Fruit fly (Drosophila melanogaster) whole organism, adult: ENCODE measurements around the gene Ube4A.

ENCODE experiments used
- CG11617 ChIP-seq: fragments of 200-800 bp; sonication (Bioruptor generic); optimal IDR thresholded peaks from 2 replicates; lab custom pipeline; 2017; ENCODE audit warnings: mild to moderate bottlenecking, missing biosample characterization, missing genetic modification reagents, missing genetic modification characterization
- CG12768 ChIP-seq: fragments of 200-800 bp; sonication (Bioruptor generic); optimal IDR thresholded peaks from 2 replicates; lab custom pipeline; 2017; ENCODE audit warnings: missing biosample characterization, missing genetic modification characterization, mild to moderate bottlenecking, moderate library complexity, missing genetic modification reagents
- CG14711 ChIP-seq: fragments of 200-800 bp; sonication (Bioruptor generic); optimal IDR thresholded peaks from 2 replicates; lab custom pipeline; 2018; ENCODE audit warnings: missing biosample characterization, mild to moderate bottlenecking, missing genetic modification characterization, moderate library complexity
- CG1620 ChIP-seq: fragments of 200-800 bp; sonication (Bioruptor generic); optimal IDR thresholded peaks from 2 replicates; lab custom pipeline; 2016; ENCODE audit warnings: missing biosample characterization, missing genetic modification characterization
- CG33017 ChIP-seq: fragments of 200-800 bp; sonication (Bioruptor generic); optimal IDR thresholded peaks from 2 replicates; lab custom pipeline; 2018; ENCODE audit warnings: missing biosample characterization, mild to moderate bottlenecking, missing genetic modification characterization, moderate library complexity
- CG5204 ChIP-seq: fragments of 200-800 bp; sonication (Bioruptor generic); optimal IDR thresholded peaks from 2 replicates; lab custom pipeline; 2016; ENCODE audit warnings: missing biosample characterization, missing genetic modification characterization
- CG7045 ChIP-seq: fragments of 200-800 bp; sonication (Bioruptor generic); optimal IDR thresholded peaks from 2 replicates; lab custom pipeline; 2017; ENCODE audit warnings: missing biosample characterization, mild to moderate bottlenecking, missing genetic modification characterization
- CG7101 ChIP-seq: fragments of 200-800 bp; sonication (Bioruptor generic); optimal IDR thresholded peaks from 2 replicates; lab custom pipeline; 2018; ENCODE audit warnings: missing biosample characterization, mild to moderate bottlenecking, missing genetic modification characterization, moderate library complexity
- Clk ChIP-seq: fragments of 200-800 bp; sonication (Bioruptor generic); optimal IDR thresholded peaks from 2 replicates; lab custom pipeline; 2017; ENCODE audit warnings: missing biosample characterization, missing genetic modification characterization
- Crg-1 ChIP-seq: fragments of 200-800 bp; sonication (Bioruptor generic); optimal IDR thresholded peaks from 2 replicates; lab custom pipeline; 2016; ENCODE audit warnings: missing biosample characterization, missing genetic modification characterization
- Hr96 ChIP-seq: fragments of 200-800 bp; sonication (Bioruptor generic); optimal IDR thresholded peaks from 2 replicates; lab custom pipeline; 2016; ENCODE audit warnings: missing biosample characterization, missing genetic modification characterization
- Mnt ChIP-seq: fragments of 200-800 bp; sonication (Bioruptor generic); optimal IDR thresholded peaks from 2 replicates; lab custom pipeline; 2016; ENCODE audit warnings: missing biosample characterization, mild to moderate bottlenecking, missing genetic modification characterization
- bab1 ChIP-seq: fragments of 200-800 bp; sonication (Bioruptor generic); optimal IDR thresholded peaks from 3 replicates; lab custom pipeline; 2019; ENCODE audit warnings: missing biosample characterization, mild to moderate bottlenecking, missing genetic modification characterization, moderate library complexity
- cic ChIP-seq: fragments of 200-800 bp; sonication (Bioruptor generic); optimal IDR thresholded peaks from 2 replicates; lab custom pipeline; 2017; ENCODE audit warnings: missing biosample characterization, mild to moderate bottlenecking, missing genetic modification characterization, moderate library complexity
- cnc ChIP-seq, 2 experiments: fragments of >200 bp; optimal IDR thresholded peaks; 2 replicates each; lab custom pipeline; 2017
- kay ChIP-seq: fragments of 200-800 bp; sonication (Bioruptor generic); peaks from one replicate; lab custom pipeline; 2016; ENCODE audit warnings: missing biosample characterization, missing genetic modification characterization, borderline replicate concordance
- ovo ChIP-seq: fragments of 200-800 bp; sonication (Bioruptor generic); optimal IDR thresholded peaks from 2 replicates; lab custom pipeline; 2016; ENCODE audit warnings: missing biosample characterization, missing genetic modification characterization
- pad ChIP-seq: fragments of 200-800 bp; sonication (Bioruptor generic); optimal IDR thresholded peaks from 3 replicates; lab custom pipeline; 2017; ENCODE audit warnings: missing biosample characterization, missing genetic modification characterization, mild to moderate bottlenecking, moderate library complexity, missing genetic modification reagents
- tj ChIP-seq: fragments of 200-800 bp; sonication (Bioruptor generic); optimal IDR thresholded peaks from 3 replicates; lab custom pipeline; 2017; ENCODE audit warnings: missing biosample characterization, mild to moderate bottlenecking, missing genetic modification characterization, moderate library complexity
- toe ChIP-seq: fragments of 200-800 bp; sonication (Bioruptor generic); optimal IDR thresholded peaks from 2 replicates; lab custom pipeline; 2016; ENCODE audit warnings: missing biosample characterization, missing genetic modification characterization

The Ube4A gene

DNA sequence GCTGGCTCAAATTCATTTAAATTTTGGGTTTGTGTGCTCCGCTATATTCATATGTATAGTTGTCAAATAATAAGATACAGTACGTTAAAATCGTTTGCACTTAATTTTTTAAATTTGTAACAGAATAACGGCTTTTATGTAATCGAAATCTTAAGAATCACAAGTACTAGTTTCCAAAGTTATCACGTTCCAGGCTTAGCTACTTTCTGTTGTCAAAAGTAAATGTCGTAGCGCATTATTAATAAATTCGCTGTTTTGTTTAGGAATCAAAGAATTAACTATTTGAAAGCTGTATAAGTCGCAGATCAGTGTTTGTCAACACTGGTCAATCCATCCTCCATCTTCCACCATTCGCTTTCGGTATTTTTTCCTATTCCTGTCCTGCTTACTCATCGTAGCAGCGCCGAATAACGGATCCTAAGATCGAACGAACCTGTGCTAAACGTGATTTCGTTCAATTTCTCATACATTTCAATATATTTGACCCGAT is 5.3 kb downstream of the Ube4A start, which contains the start of the genes CG13771, CG34310 and cup:
Gene CG13771, minus strand, starts transcription at position 51 of the 490 bp plus-strand sequence.
Gene CG34310, plus strand, starts transcription at position 103 of the 490 bp plus-strand sequence.
Gene cup, plus strand, starts transcription at position 103 of the 490 bp plus-strand sequence.
- no peak for TF ChIP-seq bab1
- no peak for TF ChIP-seq CG11617 (GFP tag; lab: Kevin White, UChicago)
- peak; percentile 43 for TF ChIP-seq ovo (GFP tag; lab: Kevin White, UChicago)
- no peak for TF ChIP-seq pad

DNA sequence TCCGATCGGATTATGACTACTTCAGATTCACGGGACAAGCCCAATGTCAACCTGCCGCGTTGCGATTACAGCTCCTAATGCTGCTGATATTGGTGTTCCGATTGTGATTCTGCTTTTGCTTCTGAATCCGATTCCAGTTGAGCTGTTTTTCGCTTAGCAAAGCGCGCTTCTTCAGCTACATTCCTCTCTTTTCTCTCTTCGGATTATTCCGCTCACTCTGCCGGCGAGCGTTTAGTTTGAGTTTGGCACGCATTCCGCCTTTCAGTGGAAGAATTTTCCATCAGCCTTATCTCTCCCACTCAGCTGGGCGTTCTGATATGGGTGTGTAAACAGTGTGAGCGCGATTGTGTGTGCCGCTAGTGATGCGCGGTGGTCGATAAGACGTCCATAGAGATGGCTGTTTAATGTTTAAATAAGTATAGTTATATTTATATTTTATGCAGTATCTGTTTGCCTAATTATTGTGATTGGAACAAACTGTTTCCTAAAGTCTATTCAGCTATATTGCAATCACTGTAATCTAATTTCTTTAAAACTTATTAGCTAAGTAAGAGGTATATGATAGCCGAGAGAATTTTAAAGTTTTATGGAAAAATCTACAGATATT is 9.5 kb downstream of the Ube4A start, which contains the start of gene Galt:
Gene Galt, minus strand, starts transcription at position 315 of the 607 bp plus-strand sequence.
- TF ChIP-seq tj (GFP tag; lab: Kevin White, UChicago) (peak; percentile 84), CG11617 (GFP tag; lab: Kevin White, UChicago) (peak; percentile 64), Crg-1 (GFP tag; lab: Kevin White, UChicago) (peak; percentile 16), CG5204 (GFP tag; lab: Kevin White, UChicago) (no peak), CG33017 (tag; lab: Kevin White, UChicago) (peak; percentile 53), Clk (no peak), CG12768 (GFP tag; lab: Kevin White, UChicago) (peak; percentile 57), ovo (GFP tag; lab: Kevin White, UChicago) (peak; percentile 41), bab1 (peak; percentile 6), CG7101 (tag; lab: Kevin White, UChicago) (peak; percentile 63), cic (GFP tag; lab: Kevin White, UChicago) (peak; percentile 72), CG14711 (tag; lab: Kevin White, UChicago) (peak; percentile 23), CG7045 (GFP tag; lab: Kevin White, UChicago) (peak; percentile 6), Mnt (GFP tag; lab: Kevin White, UChicago) (peak; percentile 59), Hr96 (GFP tag; lab: Kevin White, UChicago) (peak; percentile 25), toe (GFP tag; lab: Kevin White, UChicago) (no peak)

DNA sequence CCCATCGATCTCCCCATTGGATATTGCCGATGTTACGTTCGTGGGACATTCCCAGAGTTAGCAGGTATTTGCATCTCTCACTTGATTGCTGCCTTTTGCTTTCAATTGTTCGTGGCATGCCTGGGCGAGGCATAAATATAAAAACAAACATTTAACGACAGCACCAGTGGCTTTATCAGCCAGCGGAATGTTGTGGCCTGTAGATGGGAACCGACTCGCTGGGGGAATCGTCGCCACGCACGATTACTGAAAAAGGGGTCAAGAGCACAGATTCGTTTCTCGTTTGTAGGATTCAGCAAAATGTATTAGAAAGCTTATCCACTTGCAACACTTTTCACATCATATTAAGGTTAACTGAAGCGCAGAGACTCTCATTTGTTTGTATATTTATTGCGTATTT is 13.1 kb downstream of the Ube4A start:
- TF ChIP-seq CG1620 (GFP tag; lab: Kevin White, UChicago) (no peak), CG14711 (tag; lab: Kevin White, UChicago) (no peak), CG5204 (GFP tag; lab: Kevin White, UChicago) (no peak), kay (GFP tag; lab: Kevin White, UChicago) (no peak)

DNA sequence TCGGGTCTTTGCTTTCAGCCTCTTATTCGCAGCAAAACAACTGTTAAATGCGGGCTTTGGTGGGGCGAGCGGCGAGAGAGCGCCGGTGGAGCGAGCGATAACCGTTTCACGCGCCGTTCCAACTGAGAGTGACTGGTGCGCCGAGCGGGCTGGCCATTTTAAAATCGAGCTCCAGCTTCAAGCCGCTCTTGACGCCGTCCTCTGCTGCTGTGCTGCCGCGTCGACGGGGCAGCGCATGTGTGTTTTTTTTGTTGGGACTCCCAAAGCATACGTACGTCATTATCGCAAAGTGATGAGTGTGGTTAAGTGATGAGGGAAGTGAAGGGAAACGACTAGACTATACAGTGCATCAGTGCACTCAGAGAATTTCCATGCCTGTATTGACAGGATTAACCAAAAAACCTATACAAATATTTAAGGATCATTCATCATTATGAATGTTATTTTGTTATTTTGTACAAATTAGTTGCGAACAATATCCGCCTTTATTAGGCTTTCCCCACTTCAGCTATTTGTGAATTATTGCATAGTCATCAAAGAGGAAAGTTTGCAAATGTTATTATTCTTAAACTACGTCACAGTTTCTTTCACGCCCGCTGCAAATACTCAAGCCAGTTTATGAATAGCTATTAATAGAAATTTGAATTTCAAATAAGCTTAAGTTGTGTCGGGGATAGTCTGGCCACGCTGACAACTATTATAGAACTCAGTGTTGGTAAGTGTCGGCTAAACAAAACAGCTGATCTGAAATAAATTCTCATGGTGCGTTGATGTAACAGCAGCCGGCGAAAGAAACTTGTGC is 15.1 kb downstream of the Ube4A start, which contains the start of gene Spn27A:
Gene Spn27A, minus strand, starts transcription at position 137 of the 802 bp plus-strand sequence.
- peak; percentile 68 for TF ChIP-seq Clk
- peak; percentile 72 for TF ChIP-seq CG11617 (GFP tag; lab: Kevin White, UChicago)
- peak; percentile 11 for TF ChIP-seq CG33017 (tag; lab: Kevin White, UChicago)
- no peak for TF ChIP-seq Hr96 (GFP tag; lab: Kevin White, UChicago)
- peak; percentile 70 for TF ChIP-seq CG12768 (GFP tag; lab: Kevin White, UChicago)
- TF ChIP-seq Crg-1 (GFP tag; lab: Kevin White, UChicago) = peak; percentile 64
- TF ChIP-seq tj (GFP tag; lab: Kevin White, UChicago) = peak; percentile 68
- TF ChIP-seq pad = peak; percentile 97
- peak; percentile 39 for TF ChIP-seq bab1
- TF ChIP-seq cnc (optimal IDR thresholded peaks at IDR 0.05; lab: Kevin White, UChicago) = peak; percentile 29 to 75
- no peak for TF ChIP-seq kay (GFP tag; lab: Kevin White, UChicago)
- no peak for TF ChIP-seq CG5204 (GFP tag; lab: Kevin White, UChicago)
- peak; percentile 62 for TF ChIP-seq cic (GFP tag; lab: Kevin White, UChicago)
- TF ChIP-seq ovo (GFP tag; lab: Kevin White, UChicago) = peak; percentile 41
- peak; percentile 66 for TF ChIP-seq CG1620 (GFP tag; lab: Kevin White, UChicago)
- peak; percentile 64 for TF ChIP-seq CG7101 (tag; lab: Kevin White, UChicago)
- TF ChIP-seq CG7045 (GFP tag; lab: Kevin White, UChicago) = peak; percentile 79
- TF ChIP-seq toe (GFP tag; lab: Kevin White, UChicago) = no peak
- TF ChIP-seq CG14711 (tag; lab: Kevin White, UChicago) = peak; percentile 61
- peak; percentile 64 for TF ChIP-seq Mnt (GFP tag; lab: Kevin White, UChicago)

DNA sequence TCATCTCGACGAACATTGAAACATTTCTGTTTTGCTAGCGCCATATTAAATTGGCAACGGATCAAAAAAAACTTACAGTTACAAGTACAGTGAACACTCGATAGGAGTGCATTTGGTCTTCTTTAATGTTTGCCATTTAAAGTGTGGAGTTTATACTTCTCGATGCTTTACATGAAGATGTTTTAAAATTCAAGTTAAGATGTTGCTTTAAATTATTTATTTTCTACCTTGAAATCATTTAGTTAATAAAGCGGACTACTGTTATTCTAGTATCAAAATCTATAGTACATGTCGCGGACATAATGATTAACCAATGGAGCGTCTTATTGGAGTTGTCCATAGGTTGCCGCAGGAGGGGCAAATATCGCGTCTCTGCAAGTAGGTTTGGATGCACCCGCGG is 18.2 kb downstream of the Ube4A start, which contains the start of gene cort:
Gene cort, minus strand, starts transcription at position 101 of the 400 bp plus-strand sequence.
- TF ChIP-seq CG5204 (GFP tag; lab: Kevin White, UChicago) = no peak
- peak; percentile 9 for TF ChIP-seq ovo (GFP tag; lab: Kevin White, UChicago)
- no peak for TF ChIP-seq kay (GFP tag; lab: Kevin White, UChicago)
- TF ChIP-seq CG7045 (GFP tag; lab: Kevin White, UChicago) = no peak
- no peak for TF ChIP-seq Crg-1 (GFP tag; lab: Kevin White, UChicago)
- TF ChIP-seq CG11617 (GFP tag; lab: Kevin White, UChicago) = no peak
